Worm (Caenorhabditis elegans) whole organism, L2 larva: Measurements from ENCODE around the gene gex-4.

Source experiments
- C34F6.9 ChIP-seq: fragments of 150-350 bp; optimal IDR thresholded peaks from 2 replicates; lab custom pipeline; 2014; ENCODE audit warnings: missing biosample characterization, missing genetic modification characterization
- F13H6.1 ChIP-seq: sonication (generic microtip); optimal IDR thresholded peaks from 2 replicates; lab custom pipeline; 2016; ENCODE audit warnings: missing genetic modification characterization, missing compliant biosample characterization
- R02D3.7 ChIP-seq: fragments of 150-350 bp; optimal IDR thresholded peaks from 2 replicates; lab custom pipeline; 2014; ENCODE audit warnings: missing biosample characterization, missing genetic modification characterization
- Y55F3AM.14 ChIP-seq: fragments of 200-800 bp; sonication (Bioruptor generic); optimal IDR thresholded peaks from 2 replicates; lab custom pipeline; 2018; ENCODE audit warnings: mild to moderate bottlenecking, missing genetic modification characterization, missing compliant biosample characterization
- ZK546.5 ChIP-seq: sonication (generic microtip); optimal IDR thresholded peaks from 2 replicates; lab custom pipeline; 2017; ENCODE audit warnings: missing biosample characterization, missing genetic modification characterization
- alr-1 ChIP-seq: fragments of 150-350 bp; optimal IDR thresholded peaks from 2 replicates; lab custom pipeline; 2014; ENCODE audit warnings: missing biosample characterization, missing genetic modification characterization
- ama-1 ChIP-seq: fragments of 150-350 bp; optimal IDR thresholded peaks from 2 replicates; lab custom pipeline; 2018; ENCODE audit warnings: inconsistent platforms
- blmp-1 ChIP-seq: sonication (generic microtip); optimal IDR thresholded peaks from 2 replicates; lab custom pipeline; 2017; ENCODE audit warnings: missing genetic modification characterization, mild to moderate bottlenecking, missing compliant biosample characterization, antibody characterized with exemption, moderate library complexity; ENCODE audit not compliant: insufficient read depth
- ceh-16 ChIP-seq: fragments of 150-350 bp; optimal IDR thresholded peaks from 2 replicates; lab custom pipeline; 2014; ENCODE audit warnings: missing biosample characterization, missing genetic modification characterization
- ceh-82 ChIP-seq: fragments of 150-350 bp; optimal IDR thresholded peaks from 2 replicates; lab custom pipeline; 2014; ENCODE audit warnings: missing biosample characterization, missing genetic modification characterization
- crh-2 ChIP-seq: sonication (generic microtip); optimal IDR thresholded peaks from 2 replicates; lab custom pipeline; 2017; ENCODE audit warnings: missing biosample characterization, missing genetic modification characterization
- egl-27 ChIP-seq: sonication (generic microtip); optimal IDR thresholded peaks from 3 replicates; lab custom pipeline; 2017; ENCODE audit warnings: missing biosample characterization, missing genetic modification reagents, missing genetic modification characterization
- elt-1 ChIP-seq: fragments of 150-350 bp; optimal IDR thresholded peaks from 2 replicates; lab custom pipeline; 2014; ENCODE audit warnings: missing biosample characterization, missing genetic modification characterization
- elt-3 ChIP-seq: sonication (generic microtip); optimal IDR thresholded peaks from 2 replicates; lab custom pipeline; 2017; ENCODE audit warnings: missing biosample characterization, missing genetic modification characterization
- fos-1 ChIP-seq: fragments of 150-350 bp; optimal IDR thresholded peaks from 2 replicates; lab custom pipeline; 2014; ENCODE audit warnings: missing biosample characterization, missing genetic modification characterization
- gmeb-1 ChIP-seq: fragments of 150-350 bp; optimal IDR thresholded peaks from 2 replicates; lab custom pipeline; 2014; ENCODE audit warnings: missing biosample characterization, missing genetic modification characterization
- lin-11 ChIP-seq: fragments of 150-350 bp; sonication (generic microtip); optimal IDR thresholded peaks from 2 replicates; lab custom pipeline; 2014; ENCODE audit warnings: missing biosample characterization, missing genetic modification characterization, inconsistent platforms, mixed read lengths
- lin-13 ChIP-seq: fragments of 150-350 bp; optimal IDR thresholded peaks from 2 replicates; lab custom pipeline; 2014; ENCODE audit warnings: missing biosample characterization, missing genetic modification reagents, missing genetic modification characterization
- lin-39 ChIP-seq: fragments of 150-350 bp; optimal IDR thresholded peaks from 2 replicates; lab custom pipeline; 2014; ENCODE audit warnings: missing biosample characterization, missing genetic modification reagents, missing genetic modification characterization
- lsy-2 ChIP-seq, 2 experiments: fragments of 150-350 bp in 1 of 2; sonication (generic microtip) in 1 of 2; optimal IDR thresholded peaks; 2 replicates each; lab custom pipeline; 2014 to 2017; ENCODE audit warnings: missing biosample characterization in 2 of 2, missing genetic modification characterization in 2 of 2
- mab-5 ChIP-seq: fragments of 150-350 bp; optimal IDR thresholded peaks from 2 replicates; lab custom pipeline; 2014; ENCODE audit warnings: missing biosample characterization, missing genetic modification characterization
- mbf-1 ChIP-seq: sonication (generic microtip); optimal IDR thresholded peaks from 2 replicates; lab custom pipeline; 2017; ENCODE audit warnings: missing biosample characterization, missing genetic modification characterization
- mdl-1 ChIP-seq, 2 experiments: fragments of 150-350 bp in 1 of 2; sonication (generic microtip) in 1 of 2; optimal IDR thresholded peaks; 2 replicates each; lab custom pipeline; 2017; ENCODE audit warnings: missing biosample characterization in 2 of 2, missing genetic modification characterization in 2 of 2
- nhr-12 ChIP-seq: fragments of 150-350 bp; optimal IDR thresholded peaks from 2 replicates; lab custom pipeline; 2014; ENCODE audit warnings: missing biosample characterization, missing genetic modification characterization
- nhr-129 ChIP-seq: fragments of 150-350 bp; optimal IDR thresholded peaks from 2 replicates; lab custom pipeline; 2014; ENCODE audit warnings: missing biosample characterization, missing genetic modification characterization
- nhr-21 ChIP-seq: fragments of 150-350 bp; optimal IDR thresholded peaks from 2 replicates; lab custom pipeline; 2014; ENCODE audit warnings: missing biosample characterization, missing genetic modification characterization
- nhr-237 ChIP-seq: fragments of 150-350 bp; optimal IDR thresholded peaks from 2 replicates; lab custom pipeline; 2014; ENCODE audit warnings: missing biosample characterization, missing genetic modification characterization
- nhr-25 ChIP-seq: fragments of 150-350 bp; sonication (generic microtip); optimal IDR thresholded peaks from 3 replicates; lab custom pipeline; 2014; ENCODE audit warnings: missing biosample characterization, missing genetic modification characterization
- nhr-6 ChIP-seq: fragments of 150-350 bp; optimal IDR thresholded peaks from 2 replicates; lab custom pipeline; 2014; ENCODE audit warnings: missing biosample characterization, missing genetic modification characterization
- peb-1 ChIP-seq: fragments of 150-350 bp; optimal IDR thresholded peaks from 2 replicates; lab custom pipeline; 2014; ENCODE audit warnings: missing biosample characterization, missing genetic modification characterization
- sem-4 ChIP-seq: fragments of 150-350 bp; optimal IDR thresholded peaks from 2 replicates; lab custom pipeline; 2014; ENCODE audit warnings: missing biosample characterization, missing genetic modification reagents, missing genetic modification characterization
- sma-9 ChIP-seq, 2 experiments: fragments of 150-350 bp in 1 of 2; sonication (generic microtip) in 1 of 2; optimal IDR thresholded peaks; 2 replicates each; lab custom pipeline; 2014 to 2016; ENCODE audit warnings: missing genetic modification characterization in 2 of 2, mild to moderate bottlenecking in 1 of 2, missing biosample characterization in 1 of 2, missing compliant biosample characterization in 1 of 2, missing genetic modification reagents in 1 of 2, moderate library complexity in 1 of 2
- snpc-4 ChIP-seq: fragments of 150-350 bp; optimal IDR thresholded peaks from 2 replicates; lab custom pipeline; 2014; ENCODE audit warnings: missing biosample characterization, missing genetic modification characterization
- unc-39 ChIP-seq: fragments of 150-350 bp; optimal IDR thresholded peaks from 2 replicates; lab custom pipeline; 2014; ENCODE audit warnings: missing biosample characterization, missing genetic modification characterization
- unc-55 ChIP-seq: fragments of 150-350 bp; sonication (generic microtip); optimal IDR thresholded peaks from 3 replicates; lab custom pipeline; 2014; ENCODE audit warnings: missing biosample characterization, missing genetic modification reagents, missing genetic modification characterization
- unc-62 ChIP-seq: fragments of 150-350 bp; optimal IDR thresholded peaks from 2 replicates; lab custom pipeline; 2014; ENCODE audit warnings: missing biosample characterization, missing genetic modification reagents, missing genetic modification characterization
- zag-1 ChIP-seq: fragments of 150-350 bp; optimal IDR thresholded peaks from 2 replicates; lab custom pipeline; 2014; ENCODE audit warnings: missing biosample characterization, missing genetic modification characterization
- ztf-1 ChIP-seq: fragments of 200-800 bp; sonication (Bioruptor generic); conservative IDR thresholded peaks from 2 replicates; pipeline ENCODE4 v1.3.6; 2022; ENCODE audit warnings: missing genetic modification characterization, missing compliant biosample characterization
- ztf-11 ChIP-seq: sonication (generic microtip); optimal IDR thresholded peaks from 2 replicates; lab custom pipeline; 2017; ENCODE audit warnings: missing biosample characterization, missing genetic modification characterization
- ztf-4 ChIP-seq: fragments of 150-350 bp; optimal IDR thresholded peaks from 2 replicates; lab custom pipeline; 2014; ENCODE audit warnings: missing biosample characterization, missing genetic modification characterization

The gex-4 gene

DNA sequence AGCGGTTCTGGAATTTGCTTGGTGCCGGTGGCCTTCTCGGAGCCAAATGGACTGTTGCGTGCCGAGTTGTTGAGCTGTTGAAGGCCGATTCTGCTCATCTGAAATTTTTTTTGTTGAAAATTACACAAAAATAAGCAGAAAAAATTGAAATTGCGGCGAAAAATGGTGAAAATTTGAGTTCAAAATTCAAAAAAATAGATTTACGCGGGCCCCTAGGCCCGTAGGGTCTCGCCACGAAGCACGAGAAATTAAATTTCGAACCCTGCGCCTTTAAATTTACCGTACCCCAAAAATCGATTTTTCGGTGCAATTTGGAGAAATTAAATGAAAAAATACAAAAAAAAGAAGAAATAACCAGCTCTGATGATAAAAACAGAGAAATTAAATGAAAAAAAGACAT lies 6.8 kb upstream of the gex-4 start, which contains the start of gene gmn-1:
TSS of gene gmn-1 (minus strand) at position 98 of the 400 bp plus-strand sequence.
- TF ChIP-seq R02D3.7 (tag; lab: Kevin White, UChicago) (no peak), gmeb-1 (no peak), mab-5 (tag; lab: Kevin White, UChicago) (no peak), ZK546.5 (tag; lab: Kevin White, UChicago) (no peak), nhr-21 (no peak), unc-55 (GFP tag; lab: Kevin White, UChicago) (no peak), elt-1 (tag; lab: Kevin White, UChicago) (no peak), ztf-11 (tag; lab: Kevin White, UChicago) (no peak), mdl-1 (tag; optimal IDR thresholded peaks at IDR 0.05; lab: Kevin White, UChicago) (no peak), nhr-25 (tag; lab: Kevin White, UChicago) (no peak), elt-3 (no peak), sem-4 (tag; lab: Kevin White, UChicago) (no peak), ama-1 (lab: Kevin White, UChicago) (no peak), peb-1 (no peak), sma-9 (GFP tag; optimal IDR thresholded peaks at IDR 0.05; lab: Kevin White, UChicago) (no peak), sma-9 (tag; optimal IDR thresholded peaks at IDR 0.05; lab: Kevin White, UChicago) (no peak), nhr-12 (tag; lab: Kevin White, UChicago) (no peak), lin-11 (no peak)

DNA sequence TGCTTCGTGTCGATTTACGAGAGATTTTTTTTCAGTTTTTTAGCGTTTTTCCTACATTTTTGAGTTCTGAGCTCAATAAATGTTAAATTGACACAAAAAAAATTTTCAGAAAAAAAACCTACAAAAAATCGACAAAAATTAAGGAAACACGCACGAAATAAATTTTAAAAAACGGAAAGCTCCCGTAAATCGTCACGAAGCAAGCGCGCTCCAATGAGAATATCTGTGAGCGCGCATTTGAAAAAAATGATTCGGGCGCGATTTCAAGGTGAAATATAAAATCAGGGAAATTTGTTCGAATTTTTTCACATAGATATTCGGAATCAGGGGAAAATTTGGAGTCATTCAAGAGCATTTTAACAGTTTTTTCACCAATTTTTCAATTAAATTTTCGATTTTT lies 4.8 kb upstream of the gex-4 start:
- no peak for TF ChIP-seq ceh-82 (tag; lab: Kevin White, UChicago)
- no peak for TF ChIP-seq ceh-16
- TF ChIP-seq egl-27, result no peak
- TF ChIP-seq nhr-25 (tag; lab: Kevin White, UChicago), result no peak
- TF ChIP-seq unc-55 (GFP tag; lab: Kevin White, UChicago), result no peak
- TF ChIP-seq lin-13, result no peak
- no peak for TF ChIP-seq snpc-4 (tag; lab: Kevin White, UChicago)
- TF ChIP-seq alr-1 (tag; lab: Kevin White, UChicago), result no peak
- TF ChIP-seq fos-1 (tag; lab: Kevin White, UChicago), result no peak
- TF ChIP-seq zag-1, result no peak
- TF ChIP-seq crh-2 (tag; lab: Kevin White, UChicago), result no peak
- TF ChIP-seq Y55F3AM.14 (GFP tag; lab: Kevin White, UChicago), result no peak
- no peak for TF ChIP-seq nhr-129 (tag; lab: Kevin White, UChicago)
- no peak for TF ChIP-seq ZK546.5 (tag; lab: Kevin White, UChicago)
- TF ChIP-seq nhr-6, result no peak
- no peak for TF ChIP-seq blmp-1 (tag; lab: Kevin White, UChicago)
- no peak for TF ChIP-seq gmeb-1

DNA sequence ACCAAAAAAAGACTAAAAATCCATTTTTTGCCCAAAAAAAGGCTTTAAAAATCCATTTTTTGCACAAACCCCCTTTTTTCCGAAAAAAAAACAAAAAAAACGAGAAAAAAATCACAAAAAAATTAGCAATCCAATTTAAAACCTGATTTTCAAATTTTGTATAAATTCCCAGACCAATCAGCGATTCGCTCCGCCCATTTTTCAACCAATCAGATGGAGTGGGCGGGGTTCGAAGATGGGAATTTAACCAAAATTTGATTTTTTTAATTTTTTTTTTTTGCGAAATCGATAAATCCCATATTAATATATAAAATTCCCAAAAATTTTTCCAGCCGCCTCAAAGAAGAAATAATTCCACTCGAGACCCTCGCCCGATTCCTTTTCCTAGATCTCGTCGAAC lies 3.0 kb upstream of the gex-4 start:
- TF ChIP-seq nhr-6 (no peak), lin-11 (no peak), mab-5 (tag; lab: Kevin White, UChicago) (no peak), lin-39 (tag; lab: Kevin White, UChicago) (no peak), crh-2 (tag; lab: Kevin White, UChicago) (no peak), F13H6.1 (tag; lab: Kevin White, UChicago) (no peak), ztf-1 (GFP tag; lab: Robert Waterston, UW) (no peak), R02D3.7 (tag; lab: Kevin White, UChicago) (no peak), ztf-4 (tag; lab: Kevin White, UChicago) (no peak), elt-3 (no peak), ama-1 (lab: Kevin White, UChicago) (no peak), lsy-2 (tag; optimal IDR thresholded peaks at IDR 0.05; lab: Kevin White, UChicago) (no peak), fos-1 (tag; lab: Kevin White, UChicago) (no peak), Y55F3AM.14 (GFP tag; lab: Kevin White, UChicago) (no peak), ceh-82 (tag; lab: Kevin White, UChicago) (no peak), nhr-237 (no peak), unc-62 (GFP tag; lab: Kevin White, UChicago) (no peak), ztf-11 (tag; lab: Kevin White, UChicago) (no peak)

DNA sequence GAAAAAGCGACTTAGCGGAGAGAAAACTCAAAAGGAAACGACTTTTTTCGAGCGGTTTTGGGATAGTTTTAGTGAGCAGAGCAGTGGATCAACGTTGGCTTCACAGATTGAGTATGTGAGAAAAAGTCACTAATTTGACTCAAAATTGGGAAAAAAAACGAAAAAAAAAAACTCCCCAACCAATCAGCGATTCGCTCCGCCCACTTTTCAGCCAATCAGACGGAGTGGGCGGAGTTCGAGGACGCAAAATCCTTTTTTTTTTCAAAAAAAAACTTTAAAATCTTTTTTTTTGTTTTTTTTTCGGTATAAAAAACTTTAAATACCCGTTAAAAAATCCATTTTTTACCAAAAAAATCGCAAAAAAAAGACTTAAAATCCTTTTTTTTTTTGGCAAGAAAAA lies 2.4 kb upstream of the gex-4 start:
- no peak for TF ChIP-seq lin-11
- TF ChIP-seq mbf-1 (tag; lab: Kevin White, UChicago), result no peak
- no peak for TF ChIP-seq alr-1 (tag; lab: Kevin White, UChicago)
- no peak for TF ChIP-seq crh-2 (tag; lab: Kevin White, UChicago)
- no peak for TF ChIP-seq elt-3
- no peak for TF ChIP-seq C34F6.9 (tag; lab: Kevin White, UChicago)
- no peak for TF ChIP-seq unc-39 (tag; lab: Kevin White, UChicago)
- TF ChIP-seq, all 48 proteins: peak for 0
